Worm (Caenorhabditis elegans): Measurements from ENCODE around the gene F56H9.2.

DNA sequence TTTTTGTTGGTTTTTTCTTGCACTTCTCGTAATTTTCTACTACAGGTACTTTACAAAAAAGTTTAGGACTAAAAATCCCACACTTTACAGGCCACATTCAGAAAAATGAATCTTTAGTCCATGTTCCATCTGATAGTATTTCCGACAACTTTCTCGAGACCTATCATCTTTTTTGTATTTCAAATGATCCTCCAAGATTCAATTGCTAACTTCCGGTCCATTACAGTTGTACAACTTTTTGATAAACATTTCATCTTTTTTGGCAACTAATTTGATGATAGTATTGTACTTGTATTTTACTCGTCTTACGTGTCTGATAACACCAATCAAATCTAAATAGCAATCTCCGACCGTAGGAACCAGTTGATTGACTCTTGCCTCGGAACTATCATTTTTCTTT is 29.9 kb downstream of the F56H9.2 start:
- TF ChIP-seq ceh-82 (tag; optimal IDR thresholded peaks at IDR 0.05) (no peak), ama-1 (optimal IDR thresholded peaks at IDR 0.05) (no peak), egl-27 (tag; optimal IDR thresholded peaks at IDR 0.05) (no peak), elt-3 (tag; optimal IDR thresholded peaks at IDR 0.05) (no peak), nfya-1 (tag; optimal IDR thresholded peaks at IDR 0.05; ENCODE audit: insufficient read depth) (no peak), ztf-11 (tag; optimal IDR thresholded peaks at IDR 0.05) (no peak), ztf-4 (tag; optimal IDR thresholded peaks at IDR 0.05) (no peak), aly-2 (tag; optimal IDR thresholded peaks at IDR 0.05) (no peak), fos-1 (tag; optimal IDR thresholded peaks at IDR 0.05) (no peak), sea-2 (GFP tag; optimal IDR thresholded peaks at IDR 0.05) (no peak), R02D3.7 (tag; optimal IDR thresholded peaks at IDR 0.05) (no peak), nhr-67 (tag; optimal IDR thresholded peaks at IDR 0.05) (no peak), snpc-4 (tag; optimal IDR thresholded peaks at IDR 0.05) (no peak), fkh-10 (GFP tag; optimal IDR thresholded peaks at IDR 0.05) (no peak)
